Fruit fly (Drosophila melanogaster): ENCODE measurements around the gene grk.

The grk gene

DNA sequence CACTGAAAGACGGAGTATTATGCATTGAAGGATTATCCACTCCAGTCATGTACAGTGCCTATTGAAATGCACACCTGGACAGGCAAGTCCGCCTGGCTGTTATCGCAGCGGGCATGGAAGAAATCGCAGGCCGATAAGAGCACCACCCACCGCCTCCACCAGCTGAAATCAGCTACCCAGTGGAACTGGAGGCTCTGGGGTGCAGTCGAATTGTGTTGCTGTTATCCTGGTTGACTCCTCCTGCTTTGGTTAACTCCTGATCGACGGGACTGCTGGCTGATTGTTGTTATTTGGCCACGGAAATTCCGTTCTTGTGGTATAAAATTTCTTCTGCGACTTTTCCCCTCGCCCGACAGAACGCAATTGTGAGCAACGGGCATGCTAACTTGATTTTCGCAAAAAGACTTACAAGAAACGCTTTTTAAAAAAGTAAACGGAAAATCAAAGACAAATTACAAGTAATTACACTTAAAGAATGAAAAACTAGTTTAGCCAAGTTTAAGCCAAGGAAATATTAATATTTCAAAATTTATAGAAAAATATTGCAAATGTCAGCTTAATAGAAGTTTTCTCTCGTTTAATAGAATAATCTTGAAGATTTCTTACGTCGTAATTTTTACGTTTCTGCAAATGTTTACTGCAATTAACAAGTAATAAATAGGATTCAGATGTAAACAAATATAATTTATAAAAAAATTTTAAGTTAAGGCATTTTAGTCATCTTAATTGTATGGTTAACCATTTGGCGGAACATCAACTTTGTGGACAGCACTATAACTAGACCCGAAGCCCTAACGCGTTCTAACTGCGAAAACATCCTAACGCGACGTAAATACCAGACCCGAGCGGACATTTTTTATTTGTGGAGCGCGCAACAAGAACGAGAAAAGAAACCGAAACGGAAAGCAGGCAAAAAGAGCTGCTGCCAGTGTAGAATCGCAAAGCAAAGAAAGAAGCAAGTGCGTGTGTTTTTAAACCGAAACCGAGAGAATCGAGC lies 18.2 kb downstream of the grk start, which contains the start of the genes CG13398 and Akap200 (continued):
- peak; percentile 2 for TF ChIP-seq caup (GFP tag; optimal IDR thresholded peaks at IDR 0.05; ENCODE audit: severe bottlenecking)
- no peak for TF ChIP-seq CG4360 (GFP tag; IDR thresholded peaks at IDR 0.05)
- TF ChIP-seq CG4282 (GFP tag; optimal IDR thresholded peaks at IDR 0.05): no peak
- TF ChIP-seq HmgD (GFP tag; optimal IDR thresholded peaks at IDR 0.05): no peak
- TF ChIP-seq wor (GFP tag; IDR thresholded peaks at IDR 0.05): no peak
- TF ChIP-seq CG2120 (GFP tag; optimal IDR thresholded peaks at IDR 0.05): peak; percentile 48
- TF ChIP-seq en (GFP tag; optimal IDR thresholded peaks at IDR 0.05): no peak
- no peak for TF ChIP-seq Lpt (GFP tag; optimal IDR thresholded peaks at IDR 0.05)
- no peak for TF ChIP-seq Dip3 (GFP tag; optimal IDR thresholded peaks at IDR 0.05)
- TF ChIP-seq klu (GFP tag; IDR thresholded peaks at IDR 0.05): 0 out of 2 replicates have a peak, but pooled peaks have one; percentile 23
- no peak for TF ChIP-seq Lim3 (GFP tag; IDR thresholded peaks at IDR 0.05)
- TF ChIP-seq gsb-n (tag; optimal IDR thresholded peaks at IDR 0.05): peak; percentile 11
- peak; percentile 12 for TF ChIP-seq Kr (GFP tag; optimal IDR thresholded peaks at IDR 0.05)
- no peak for TF ChIP-seq ro (GFP tag; IDR thresholded peaks at IDR 0.05)
- TF ChIP-seq ttk (GFP tag; IDR thresholded peaks at IDR 0.05): no peak
- TF ChIP-seq Ets97D (GFP tag; optimal IDR thresholded peaks at IDR 0.05): peak; percentile 36
- no peak for TF ChIP-seq CG32772 (GFP tag; IDR thresholded peaks at IDR 0.05)
- TF ChIP-seq CG17802 (tag; optimal IDR thresholded peaks at IDR 0.05): no peak
- no peak for TF ChIP-seq da (GFP tag; optimal IDR thresholded peaks at IDR 0.05)
- TF ChIP-seq B-H2 (GFP tag; optimal IDR thresholded peaks at IDR 0.05): peak; percentile 29
- TF ChIP-seq CG17361 (GFP tag; IDR thresholded peaks at IDR 0.05): peak; percentile 76
- TF ChIP-seq CG4820 (GFP tag; optimal IDR thresholded peaks at IDR 0.05): no peak
- no peak for TF ChIP-seq CG10959 (GFP tag; IDR thresholded peaks at IDR 0.05)
- no peak for TF ChIP-seq Atf3 (GFP tag; optimal IDR thresholded peaks at IDR 0.05)
- peak; percentile 5 for TF ChIP-seq fd3F (GFP tag; optimal IDR thresholded peaks at IDR 0.05)
- TF ChIP-seq CG14710 (tag; optimal IDR thresholded peaks at IDR 0.05): peak; percentile 66
- peak; percentile 24 for TF ChIP-seq grn (GFP tag; optimal IDR thresholded peaks at IDR 0.05)
- no peak for TF ChIP-seq chinmo (GFP tag; IDR thresholded peaks at IDR 0.05; ENCODE audit: partially characterized antibody)
- no peak for TF ChIP-seq Spps (tag; optimal IDR thresholded peaks at IDR 0.05)
- peak; percentile 66 for TF ChIP-seq CG3847 (GFP tag; IDR thresholded peaks at IDR 0.05)
- no peak for TF ChIP-seq sob (GFP tag; IDR thresholded peaks at IDR 0.05)
- peak; percentile 8 for TF ChIP-seq Lhr (GFP tag; optimal IDR thresholded peaks at IDR 0.05)
- TF ChIP-seq Rfx (GFP tag; IDR thresholded peaks at IDR 0.05): no peak
- TF ChIP-seq CG2129 (GFP tag; IDR thresholded peaks at IDR 0.05; ENCODE audit: partially characterized antibody): no peak
- TF ChIP-seq CG17359 (tag; optimal IDR thresholded peaks at IDR 0.05): no peak
- TF ChIP-seq CG2199 (GFP tag; IDR thresholded peaks at IDR 0.05): no peak
- TF ChIP-seq CG2875 (GFP tag; optimal IDR thresholded peaks at IDR 0.05): no peak
- TF ChIP-seq CG9876 (GFP tag; optimal IDR thresholded peaks at IDR 0.05): no peak
- no peak for TF ChIP-seq eyg (GFP tag; optimal IDR thresholded peaks at IDR 0.05)
- no peak for TF ChIP-seq Doc2 (GFP tag; IDR thresholded peaks at IDR 0.05)
- no peak for TF ChIP-seq Dfd (GFP tag; optimal IDR thresholded peaks at IDR 0.05)
- TF ChIP-seq luna (GFP tag; optimal IDR thresholded peaks at IDR 0.05): no peak
- TF ChIP-seq dysf (GFP tag; IDR thresholded peaks at IDR 0.05): no peak
- no peak for TF ChIP-seq Sry-δ (GFP tag; optimal IDR thresholded peaks at IDR 0.05)
- TF ChIP-seq PHDP (tag; optimal IDR thresholded peaks at IDR 0.05): no peak
- no peak for TF ChIP-seq CrebB (tag; optimal IDR thresholded peaks at IDR 0.05)
- peak in 1 of 3 experiments; percentile 50 for TF ChIP-seq lola (GFP tag; optimal IDR thresholded peaks at IDR 0.05)
- TF ChIP-seq fd96Cb (tag; optimal IDR thresholded peaks at IDR 0.05): peak; percentile 36
- TF ChIP-seq gcm2 (GFP tag; optimal IDR thresholded peaks at IDR 0.05): no peak
- TF ChIP-seq Tbp (GFP tag; optimal IDR thresholded peaks at IDR 0.05): peak; percentile 79

All from whole organism, embryonic.